Fruit fly (Drosophila melanogaster): ENCODE measurements around the gene CG4594.
A peak's percentile ranks its signal among the peaks of the same experiment; 100 is the strongest.

DNA sequence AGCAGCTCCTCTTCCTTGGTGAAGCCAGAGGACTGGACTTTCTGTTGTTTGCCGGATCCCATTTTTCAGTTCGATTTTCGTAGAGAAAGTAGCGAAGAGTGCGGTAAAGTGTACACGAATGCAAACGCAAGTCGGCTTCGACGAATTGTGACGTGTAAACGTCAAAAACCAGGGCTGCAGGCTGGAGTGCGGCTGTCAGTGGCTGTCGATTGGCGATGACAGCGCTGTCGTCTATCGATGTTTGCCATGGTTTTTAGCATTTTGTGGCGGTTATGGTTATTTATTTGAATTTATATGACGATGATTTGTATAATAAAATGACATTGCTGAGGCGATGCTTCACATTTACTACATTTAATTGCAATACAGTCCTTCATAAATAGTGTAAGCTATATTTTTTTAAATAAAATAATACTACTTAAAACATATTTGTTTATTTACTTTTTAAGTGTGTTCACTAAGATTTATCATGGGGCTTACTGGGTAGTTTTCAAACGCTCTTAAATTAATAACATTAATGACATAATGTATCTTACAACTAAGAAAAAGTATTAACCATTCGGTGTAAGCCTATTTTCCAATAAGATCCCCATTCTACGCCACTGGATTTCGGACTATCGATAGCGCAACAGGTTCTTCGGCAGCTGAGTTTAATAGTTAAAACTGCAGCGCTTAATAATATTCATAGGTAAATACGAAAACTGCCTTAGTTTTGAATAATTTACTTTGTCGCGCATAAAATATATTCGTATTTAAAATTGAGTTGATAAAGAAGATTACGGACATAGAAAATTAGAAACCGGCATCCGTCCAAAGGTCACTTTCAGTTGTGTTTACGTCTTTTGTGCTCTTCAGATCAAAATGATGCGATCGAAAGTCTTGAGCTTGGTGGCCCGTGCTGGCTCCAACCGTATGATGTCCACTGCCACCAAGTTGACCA lies 1.7 kb upstream of the CG4594 start, which contains the start of the genes CG5885 and CG4598:
- TF ChIP-seq CG8159 (tag; optimal IDR thresholded peaks at IDR 0.05) (peak; percentile 63), CG17806 (tag; optimal IDR thresholded peaks at IDR 0.05) (peak; percentile 42), D1 (tag; optimal IDR thresholded peaks at IDR 0.05) (no peak), gl (tag; optimal IDR thresholded peaks at IDR 0.05) (peak; percentile 81)
